Worm (Caenorhabditis elegans) whole organism, L4 larva: ENCODE measurements around the gene ani-3.
"Not testable (repeated sequence)": the region's sequence is repeated elsewhere in the genome, so short reads cannot be mapped to it uniquely, and the experiment has no call there.

Experiments
- ama-1 ChIP-seq: fragments of 150-350 bp; optimal IDR thresholded peaks from 2 replicates; lab custom pipeline; 2014; ENCODE audit warnings: inconsistent platforms, mixed read lengths
- dmd-9 ChIP-seq: fragments of 200-800 bp; sonication (Bioruptor generic); IDR thresholded peaks from 2 replicates; pipeline ENCODE4 v1.3.6; 2022; ENCODE audit warnings: missing genetic modification reagents, missing genetic modification characterization, missing compliant biosample characterization
- egl-27 ChIP-seq: sonication (generic microtip); optimal IDR thresholded peaks from 3 replicates; lab custom pipeline; 2017; ENCODE audit warnings: missing biosample characterization, missing genetic modification reagents, missing genetic modification characterization
- hlh-30 ChIP-seq: sonication (generic microtip); optimal IDR thresholded peaks from 2 replicates; lab custom pipeline; 2017; ENCODE audit warnings: antibody characterized with exemption, mild to moderate bottlenecking, missing genetic modification characterization, missing compliant biosample characterization; ENCODE audit not compliant: insufficient read depth
- nhr-102 ChIP-seq: sonication (generic microtip); optimal IDR thresholded peaks from 2 replicates; lab custom pipeline; 2016; ENCODE audit warnings: mild to moderate bottlenecking, missing genetic modification characterization, moderate library complexity, missing compliant biosample characterization
- nhr-6 ChIP-seq: fragments of 150-350 bp; optimal IDR thresholded peaks from 2 replicates; lab custom pipeline; 2014; ENCODE audit warnings: missing biosample characterization, missing genetic modification characterization
- unc-130 ChIP-seq: sonication (generic microtip); optimal IDR thresholded peaks from 2 replicates; lab custom pipeline; 2016; ENCODE audit warnings: missing genetic modification reagents, missing genetic modification characterization, missing compliant biosample characterization

ce11 chrV:19710514-19710913 lies 13.0 kb downstream of the ani-3 start, which contains the start of gene Y43F8C.15:
- TF ChIP-seq nhr-102 (tag; lab: Kevin White, UChicago); ama-1 (lab: Kevin White, UChicago); nhr-6 (tag; lab: Kevin White, UChicago); egl-27 (tag; lab: Kevin White, UChicago); unc-130 (GFP tag; lab: Kevin White, UChicago); dmd-9 (GFP tag; lab: Robert Waterston, UW); hlh-30 (tag; lab: Kevin White, UChicago): not testable (repeated sequence)
